Worm (Caenorhabditis elegans) whole organism, mixed stage, embryonic: Measurements from ENCODE around the gene T27E9.2.
A peak's percentile ranks its signal among the peaks of the same experiment; 100 is the strongest.

Experiments
- M03D4.4 ChIP-seq: sonication (generic microtip); optimal IDR thresholded peaks from 2 replicates; lab custom pipeline; 2017; ENCODE audit warnings: mild to moderate bottlenecking, missing genetic modification characterization, missing compliant biosample characterization
- bed-3 ChIP-seq: fragments of 200-800 bp; sonication (Bioruptor generic); optimal IDR thresholded peaks from 3 replicates; lab custom pipeline; 2018; ENCODE audit warnings: mild to moderate bottlenecking, missing genetic modification characterization, moderate library complexity, missing compliant biosample characterization
- blmp-1 ChIP-seq: fragments of 150-350 bp; optimal IDR thresholded peaks from 2 replicates; lab custom pipeline; 2014; ENCODE audit warnings: missing biosample characterization, missing genetic modification characterization
- ceh-39 ChIP-seq: fragments of 150-350 bp; optimal IDR thresholded peaks from 2 replicates; lab custom pipeline; 2014; ENCODE audit warnings: missing biosample characterization, missing genetic modification characterization
- ceh-43 ChIP-seq: fragments of 200-800 bp; sonication (Bioruptor generic); optimal IDR thresholded peaks from 2 replicates; lab custom pipeline; 2018; ENCODE audit warnings: mild to moderate bottlenecking, missing genetic modification characterization, moderate library complexity, missing compliant biosample characterization
- ceh-83 ChIP-seq: fragments of 200-800 bp; sonication (Bioruptor generic); optimal IDR thresholded peaks from 2 replicates; lab custom pipeline; 2018; ENCODE audit warnings: mild to moderate bottlenecking, missing genetic modification characterization, missing compliant biosample characterization
- ces-1 ChIP-seq: fragments of 150-350 bp; optimal IDR thresholded peaks from 2 replicates; lab custom pipeline; 2014; ENCODE audit warnings: missing biosample characterization, missing genetic modification reagents, missing genetic modification characterization
- cnd-1 ChIP-seq: fragments of 200-800 bp; sonication (Bioruptor generic); optimal IDR thresholded peaks from 2 replicates; lab custom pipeline; 2018; ENCODE audit warnings: mild to moderate bottlenecking, missing genetic modification characterization, missing compliant biosample characterization
- drap-1 ChIP-seq: fragments of 200-800 bp; sonication (Bioruptor generic); optimal IDR thresholded peaks from 3 replicates; lab custom pipeline; 2018; ENCODE audit warnings: mild to moderate bottlenecking, missing genetic modification characterization, missing compliant biosample characterization
- elt-1 ChIP-seq: sonication (generic microtip); optimal IDR thresholded peaks from 2 replicates; lab custom pipeline; 2017; ENCODE audit warnings: missing genetic modification characterization, mild to moderate bottlenecking, missing compliant biosample characterization, antibody characterized with exemption, moderate library complexity, borderline replicate concordance; ENCODE audit not compliant: insufficient read depth
- elt-3 ChIP-seq: fragments of 150-350 bp; optimal IDR thresholded peaks from 2 replicates; lab custom pipeline; 2014; ENCODE audit warnings: missing biosample characterization, missing genetic modification characterization
- flh-1 ChIP-seq: fragments of 200-800 bp; sonication (Bioruptor generic); optimal IDR thresholded peaks from 2 replicates; lab custom pipeline; 2018; ENCODE audit warnings: mild to moderate bottlenecking, missing genetic modification characterization, moderate library complexity, missing compliant biosample characterization
- ham-2 ChIP-seq: fragments of 200-800 bp; sonication (Bioruptor generic); optimal IDR thresholded peaks from 2 replicates; lab custom pipeline; 2018; ENCODE audit warnings: mild to moderate bottlenecking, missing genetic modification characterization, missing compliant biosample characterization
- hlh-1 ChIP-seq: fragments of 150-350 bp; optimal IDR thresholded peaks from 2 replicates; lab custom pipeline; 2014; ENCODE audit warnings: missing biosample characterization, missing genetic modification reagents, missing genetic modification characterization
- lin-13 ChIP-seq: fragments of 150-350 bp; optimal IDR thresholded peaks from 2 replicates; lab custom pipeline; 2014; ENCODE audit warnings: missing biosample characterization, missing genetic modification characterization
- lin-32 ChIP-seq: fragments of 200-800 bp; sonication (Bioruptor generic); optimal IDR thresholded peaks from 2 replicates; lab custom pipeline; 2018; ENCODE audit warnings: mild to moderate bottlenecking, missing genetic modification characterization, missing compliant biosample characterization
- lsy-2 ChIP-seq: fragments of 150-350 bp; optimal IDR thresholded peaks from 2 replicates; lab custom pipeline; 2014; ENCODE audit warnings: missing biosample characterization, missing genetic modification characterization
- mab-5 ChIP-seq: fragments of 150-350 bp; optimal IDR thresholded peaks from 2 replicates; lab custom pipeline; 2014; ENCODE audit warnings: missing biosample characterization, missing genetic modification characterization
- mep-1 ChIP-seq: fragments of 150-350 bp; optimal IDR thresholded peaks from 2 replicates; lab custom pipeline; 2017; ENCODE audit warnings: missing biosample characterization, missing genetic modification reagents, missing genetic modification characterization, inconsistent platforms
- mls-2 ChIP-seq: sonication (generic microtip); optimal IDR thresholded peaks from 2 replicates; lab custom pipeline; 2016; ENCODE audit warnings: mild to moderate bottlenecking, missing genetic modification characterization, moderate library complexity, missing compliant biosample characterization
- nhr-12 ChIP-seq: fragments of 150-350 bp; optimal IDR thresholded peaks from 2 replicates; lab custom pipeline; 2014; ENCODE audit warnings: missing biosample characterization, missing genetic modification characterization
- nhr-2 ChIP-seq: fragments of 150-350 bp; optimal IDR thresholded peaks from 2 replicates; lab custom pipeline; 2014; ENCODE audit warnings: missing biosample characterization, missing genetic modification characterization
- nhr-237 ChIP-seq: fragments of 150-350 bp; optimal IDR thresholded peaks from 2 replicates; lab custom pipeline; 2014; ENCODE audit warnings: missing biosample characterization, missing genetic modification characterization
- nhr-28 ChIP-seq: fragments of 150-350 bp; optimal IDR thresholded peaks from 2 replicates; lab custom pipeline; 2014; ENCODE audit warnings: missing biosample characterization, missing genetic modification characterization
- nhr-76 ChIP-seq: sonication (generic microtip); optimal IDR thresholded peaks from 2 replicates; lab custom pipeline; 2017; ENCODE audit warnings: missing biosample characterization, missing genetic modification characterization
- pha-4 ChIP-seq: fragments of 150-350 bp; optimal IDR thresholded peaks from 2 replicates; lab custom pipeline; 2018; ENCODE audit warnings: missing biosample characterization, missing genetic modification reagents, missing genetic modification characterization
- sem-2 ChIP-seq: fragments of 200-800 bp; sonication (Bioruptor generic); optimal IDR thresholded peaks from 2 replicates; lab custom pipeline; 2018; ENCODE audit warnings: mild to moderate bottlenecking, missing genetic modification characterization, missing compliant biosample characterization
- snpc-4 ChIP-seq: fragments of 150-350 bp; optimal IDR thresholded peaks from 2 replicates; lab custom pipeline; 2014; ENCODE audit warnings: missing biosample characterization, missing genetic modification characterization
- sptf-1 ChIP-seq: sonication (generic microtip); optimal IDR thresholded peaks from 2 replicates; lab custom pipeline; 2017; ENCODE audit warnings: mild to moderate bottlenecking, missing genetic modification characterization, moderate library complexity, missing compliant biosample characterization
- tbx-8 ChIP-seq: fragments of 200-800 bp; sonication (Bioruptor generic); optimal IDR thresholded peaks from 2 replicates; lab custom pipeline; 2018; ENCODE audit warnings: mild to moderate bottlenecking, missing genetic modification characterization, moderate library complexity, missing compliant biosample characterization
- unc-120 ChIP-seq: sonication (generic microtip); optimal IDR thresholded peaks from 2 replicates; lab custom pipeline; 2017; ENCODE audit warnings: missing genetic modification characterization, missing compliant biosample characterization; ENCODE audit not compliant: poor library complexity, severe bottlenecking
- unc-39 ChIP-seq: fragments of 150-350 bp; optimal IDR thresholded peaks from 2 replicates; lab custom pipeline; 2014; ENCODE audit warnings: missing biosample characterization, missing genetic modification characterization
- unc-62 ChIP-seq: fragments of 150-350 bp; optimal IDR thresholded peaks from 2 replicates; lab custom pipeline; 2014; ENCODE audit warnings: missing biosample characterization, missing genetic modification reagents, missing genetic modification characterization
- zip-8 ChIP-seq: fragments of 150-350 bp; optimal IDR thresholded peaks from 2 replicates; lab custom pipeline; 2014; ENCODE audit warnings: missing biosample characterization, missing genetic modification characterization
- ztf-11 ChIP-seq: fragments of 150-350 bp; optimal IDR thresholded peaks from 2 replicates; lab custom pipeline; 2014; ENCODE audit warnings: missing biosample characterization, missing genetic modification characterization

T27E9.2 gene

DNA sequence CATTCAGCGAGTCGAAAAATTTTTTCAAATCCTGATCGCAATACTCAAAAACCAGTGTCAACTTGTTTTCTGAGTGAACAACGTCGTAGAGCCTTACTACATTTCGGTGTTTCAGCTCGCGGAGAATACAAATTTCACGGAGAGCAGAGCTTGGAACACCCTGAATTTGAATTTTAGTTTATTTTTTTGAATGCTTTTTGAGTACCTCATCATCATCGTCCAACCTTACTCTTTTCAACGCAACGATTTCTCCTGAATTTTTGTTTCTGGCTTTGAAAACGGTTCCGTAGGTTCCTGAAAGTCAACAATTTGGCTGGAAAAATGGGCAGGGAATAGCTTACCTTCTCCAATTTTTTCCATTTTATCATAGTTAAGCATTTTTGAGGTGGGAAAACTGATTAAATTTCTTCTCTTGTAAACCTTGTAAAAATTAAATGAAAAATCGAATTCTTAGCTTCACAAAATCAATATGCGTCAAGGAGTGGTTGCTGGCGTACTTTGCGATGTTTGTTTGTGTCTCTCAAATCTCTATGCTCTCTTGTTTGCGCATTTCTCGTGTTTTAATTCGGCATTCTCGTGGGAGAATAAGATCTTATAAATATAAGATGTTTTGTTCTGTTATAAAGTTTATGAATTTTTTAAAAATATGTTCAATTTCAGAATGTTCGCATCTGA lies 3.7 kb upstream of the T27E9.2 start, which contains the start of gene cdk-5:
Gene cdk-5 (minus strand): TSS at position 425 of the 675 bp plus-strand sequence.
- TF ChIP-seq ceh-39 (tag; lab: Kevin White, UChicago) (peak; percentile 61), sem-2 (GFP tag; lab: Kevin White, UChicago) (no peak), unc-62 (GFP tag; lab: Kevin White, UChicago) (peak; percentile 20), mep-1 (tag; lab: Kevin White, UChicago) (peak; percentile 76), sptf-1 (tag; lab: Kevin White, UChicago) (peak; percentile 39), bed-3 (no peak), elt-3 (tag; lab: Kevin White, UChicago) (no peak), nhr-2 (peak; percentile 38), lsy-2 (tag; lab: Kevin White, UChicago) (peak; percentile 86), lin-13 (tag; lab: Kevin White, UChicago) (peak; percentile 72), lin-32 (GFP tag; lab: Kevin White, UChicago) (no peak), tbx-8 (GFP tag; lab: Kevin White, UChicago) (no peak), nhr-237 (peak; percentile 76), ham-2 (no peak), drap-1 (peak; percentile 1), flh-1 (GFP tag; lab: Kevin White, UChicago) (no peak), hlh-1 (tag; lab: Kevin White, UChicago) (peak; percentile 8), unc-120 (tag; lab: Kevin White, UChicago) (no peak), pha-4 (tag; lab: Kevin White, UChicago) (peak; percentile 95), ces-1 (GFP tag; lab: Kevin White, UChicago) (peak; percentile 97)

DNA sequence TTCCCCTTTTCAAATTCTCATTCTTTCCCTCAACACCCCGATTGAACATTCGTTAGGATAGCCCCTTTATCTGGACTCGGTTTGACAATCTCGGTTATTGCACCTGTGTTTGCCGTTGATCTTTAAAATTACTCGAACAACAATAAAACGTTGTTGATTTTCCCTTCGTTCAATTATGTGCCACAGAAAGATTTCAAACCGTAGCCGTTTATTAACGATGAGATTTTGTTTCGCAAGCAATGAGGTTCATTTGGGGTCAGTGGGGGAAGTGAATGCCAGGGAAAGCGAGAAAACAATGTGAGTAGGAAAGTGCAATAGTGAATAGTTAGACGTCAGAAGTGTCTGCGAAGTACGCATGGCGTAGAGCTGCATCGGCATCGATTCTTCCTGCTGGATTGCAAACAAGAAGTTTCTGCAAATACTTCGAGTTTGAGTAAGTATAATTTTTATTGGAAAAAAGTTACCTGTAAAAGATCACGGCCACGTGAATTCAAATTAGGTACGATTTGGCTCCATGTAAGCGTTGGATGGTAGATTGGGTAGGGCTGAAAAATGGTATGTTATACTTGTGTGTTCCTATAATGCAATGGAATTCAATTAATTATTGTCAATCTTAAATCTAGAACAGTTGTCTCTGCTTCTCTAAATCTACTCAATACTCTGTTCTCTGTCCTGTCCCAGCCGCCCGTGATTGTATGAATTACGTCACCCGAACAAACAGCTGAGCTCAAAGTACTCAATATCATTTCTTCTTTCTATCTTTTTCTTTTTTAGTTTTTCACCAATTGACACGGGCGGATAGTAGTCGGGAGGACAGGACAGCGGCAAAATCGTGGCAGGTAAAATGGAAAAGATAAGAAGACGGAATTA lies 2.3 kb upstream of the T27E9.2 start, which contains the start of gene kel-3:
Gene kel-3 (plus strand): TSS at position 328 of the 870 bp plus-strand sequence.
- TF ChIP-seq hlh-1 (tag; lab: Kevin White, UChicago), result peak; percentile 45
- TF ChIP-seq unc-62 (GFP tag; lab: Kevin White, UChicago), result peak; percentile 54
- TF ChIP-seq M03D4.4, result no peak
- TF ChIP-seq zip-8 (tag; lab: Kevin White, UChicago), result no peak
- no peak for TF ChIP-seq unc-39 (tag; lab: Kevin White, UChicago)
- no peak for TF ChIP-seq drap-1
- no peak for TF ChIP-seq bed-3
- TF ChIP-seq ceh-39 (tag; lab: Kevin White, UChicago), result no peak
- peak; percentile 8 for TF ChIP-seq lsy-2 (tag; lab: Kevin White, UChicago)
- TF ChIP-seq ceh-83 (GFP tag; lab: Kevin White, UChicago), result no peak
- peak; percentile 1 for TF ChIP-seq sptf-1 (tag; lab: Kevin White, UChicago)
- TF ChIP-seq ztf-11 (tag; lab: Kevin White, UChicago), result no peak

DNA sequence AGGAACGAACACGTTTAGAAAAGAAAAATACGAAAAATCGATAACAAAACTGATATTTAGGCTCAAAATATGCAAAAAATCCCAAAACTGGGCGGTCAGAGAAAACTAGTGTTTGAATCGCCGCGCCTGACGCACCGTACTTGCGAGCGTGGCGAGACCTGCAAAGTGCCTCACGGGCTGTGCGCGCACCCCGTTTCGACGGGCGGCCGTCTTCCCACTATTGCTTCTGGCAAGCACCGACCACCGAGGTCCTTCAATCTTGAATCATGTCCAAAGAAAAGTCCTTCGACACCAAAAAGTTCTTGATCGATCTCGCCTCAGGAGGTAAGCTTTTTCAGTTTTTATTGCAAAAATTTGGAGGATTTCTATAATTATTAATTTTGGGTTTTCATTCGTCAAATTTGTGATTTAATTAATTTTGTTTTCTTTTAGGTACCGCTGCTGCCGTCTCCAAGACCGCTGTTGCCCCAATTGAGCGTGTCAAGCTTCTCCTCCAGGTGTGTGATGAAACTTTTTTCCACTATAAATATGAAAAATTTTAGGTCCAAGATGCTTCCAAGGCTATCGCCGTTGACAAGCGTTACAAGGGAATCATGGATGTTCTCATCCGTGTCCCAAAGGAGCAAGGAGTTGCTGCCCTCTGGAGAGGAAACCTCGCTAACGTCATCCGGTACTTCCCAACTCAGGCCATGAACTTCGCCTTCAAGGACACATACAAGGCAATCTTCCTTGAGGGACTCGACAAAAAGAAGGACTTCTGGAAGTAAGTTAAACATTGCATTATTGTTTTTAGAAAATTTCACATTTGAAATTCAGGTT lies 790 bp upstream of the T27E9.2 start, which contains the start of gene ant-1.1:
Gene ant-1.1 (plus strand): TSS at position 199 of the 819 bp plus-strand sequence.
- peak; percentile 83 for TF ChIP-seq mep-1 (tag; lab: Kevin White, UChicago)
- peak; percentile 99 for TF ChIP-seq lsy-2 (tag; lab: Kevin White, UChicago)
- peak; percentile 42 for TF ChIP-seq ces-1 (GFP tag; lab: Kevin White, UChicago)
- TF ChIP-seq nhr-76 (tag; lab: Kevin White, UChicago), result no peak
- peak; percentile 74 for TF ChIP-seq mls-2 (tag; lab: Kevin White, UChicago)
- no peak for TF ChIP-seq sem-2 (GFP tag; lab: Kevin White, UChicago)
- peak; percentile 16 for TF ChIP-seq lin-32 (GFP tag; lab: Kevin White, UChicago)
- TF ChIP-seq drap-1, result peak; percentile 56
- no peak for TF ChIP-seq elt-3 (tag; lab: Kevin White, UChicago)
- TF ChIP-seq nhr-237, result peak; percentile 94
- TF ChIP-seq ceh-39 (tag; lab: Kevin White, UChicago), result peak; percentile 54
- peak; percentile 37 for TF ChIP-seq ceh-43 (GFP tag; lab: Kevin White, UChicago)
- peak; percentile 49 for TF ChIP-seq hlh-1 (tag; lab: Kevin White, UChicago)
- no peak for TF ChIP-seq unc-39 (tag; lab: Kevin White, UChicago)
- peak; percentile 82 for TF ChIP-seq sptf-1 (tag; lab: Kevin White, UChicago)
- TF ChIP-seq ham-2, result peak; percentile 6
- peak; percentile 90 for TF ChIP-seq lin-13 (tag; lab: Kevin White, UChicago)
- TF ChIP-seq unc-120 (tag; lab: Kevin White, UChicago), result peak; percentile 86
- TF ChIP-seq nhr-12 (tag; lab: Kevin White, UChicago), result no peak
- TF ChIP-seq mab-5 (tag; lab: Kevin White, UChicago), result no peak
- TF ChIP-seq M03D4.4, result peak; percentile 50
- peak; percentile 65 for TF ChIP-seq ceh-83 (GFP tag; lab: Kevin White, UChicago)
- TF ChIP-seq flh-1 (GFP tag; lab: Kevin White, UChicago), result no peak
- no peak for TF ChIP-seq blmp-1 (tag; lab: Kevin White, UChicago)
- no peak for TF ChIP-seq zip-8 (tag; lab: Kevin White, UChicago)
- peak; percentile 21 for TF ChIP-seq cnd-1
- no peak for TF ChIP-seq elt-1 (tag; lab: Kevin White, UChicago)
- no peak for TF ChIP-seq nhr-28
- TF ChIP-seq ztf-11 (tag; lab: Kevin White, UChicago), result no peak
- TF ChIP-seq tbx-8 (GFP tag; lab: Kevin White, UChicago), result no peak
- TF ChIP-seq nhr-2, result peak; percentile 38
- peak; percentile 18 for TF ChIP-seq bed-3
- TF ChIP-seq pha-4 (tag; lab: Kevin White, UChicago), result peak; percentile 91
- TF ChIP-seq unc-62 (GFP tag; lab: Kevin White, UChicago), result no peak
- no peak for TF ChIP-seq snpc-4 (tag; lab: Kevin White, UChicago)
